Fruit fly (Drosophila melanogaster) whole organism, embryonic: ENCODE results near the gene Gr93a.

Source experiments
- ATbp ChIP-seq: fragments of 200-800 bp; sonication (Bioruptor generic); optimal IDR thresholded peaks from 2 replicates; lab custom pipeline; 2017; ENCODE audit warnings: missing biosample characterization, mild to moderate bottlenecking, missing genetic modification characterization, missing genetic modification reagents
- Atf-2 ChIP-seq: fragments of 200-800 bp; sonication (Bioruptor generic); optimal IDR thresholded peaks from 2 replicates; lab custom pipeline; 2016; ENCODE audit warnings: missing biosample characterization, missing genetic modification characterization
- Awh ChIP-seq: fragments of 200-800 bp; sonication (Bioruptor generic); IDR thresholded peaks from 2 replicates; pipeline ENCODE4, ENCODE4 v1.3.6; 2022; ENCODE audit warnings: missing biosample characterization, missing genetic modification characterization
- CG1024 ChIP-seq: fragments of 200-800 bp; sonication (Bioruptor generic); IDR thresholded peaks from 2 replicates; pipeline ENCODE4 v1.3.6; 2022; ENCODE audit warnings: missing biosample characterization, missing genetic modification characterization
- CG12104 ChIP-seq: fragments of 200-800 bp; sonication (Bioruptor generic); optimal IDR thresholded peaks from 3 replicates; lab custom pipeline; 2016; ENCODE audit warnings: missing biosample characterization, missing genetic modification characterization
- CG13624 ChIP-seq: fragments of 200-800 bp; sonication (Bioruptor generic); optimal IDR thresholded peaks from 2 replicates; lab custom pipeline; 2016; ENCODE audit warnings: missing biosample characterization, missing genetic modification characterization
- CG13894 ChIP-seq: fragments of 200-800 bp; sonication (Bioruptor generic); optimal IDR thresholded peaks from 3 replicates; lab custom pipeline; 2018; ENCODE audit warnings: missing biosample characterization, mild to moderate bottlenecking, missing genetic modification characterization, moderate library complexity
- CG14965 ChIP-seq: fragments of 200-800 bp; sonication (Bioruptor generic); optimal IDR thresholded peaks from 2 replicates; lab custom pipeline; 2016; ENCODE audit warnings: missing biosample characterization, missing genetic modification characterization, borderline replicate concordance
- CG1603 ChIP-seq: fragments of 200-800 bp; sonication (Bioruptor generic); optimal IDR thresholded peaks from 2 replicates; lab custom pipeline; 2019; ENCODE audit warnings: missing biosample characterization, mild to moderate bottlenecking, missing genetic modification characterization, moderate library complexity
- CG16863 ChIP-seq: fragments of 200-800 bp; sonication (Bioruptor generic); optimal IDR thresholded peaks from 3 replicates; lab custom pipeline; 2016; ENCODE audit warnings: missing biosample characterization, missing genetic modification characterization
- CG17385 ChIP-seq: fragments of 200-800 bp; sonication (Bioruptor generic); optimal IDR thresholded peaks from 3 replicates; lab custom pipeline; 2018; ENCODE audit warnings: missing biosample characterization, mild to moderate bottlenecking, missing genetic modification characterization
- CG2120 ChIP-seq: fragments of 200-800 bp; sonication (Bioruptor generic); optimal IDR thresholded peaks from 3 replicates; lab custom pipeline; 2016; ENCODE audit warnings: missing biosample characterization, missing genetic modification characterization
- CG4360 ChIP-seq: fragments of 200-800 bp; sonication (Bioruptor generic); IDR thresholded peaks from 2 replicates; pipeline ENCODE4 v1.3.6; 2022; ENCODE audit warnings: missing biosample characterization, missing genetic modification characterization
- CG5245 ChIP-seq: fragments of 200-800 bp; sonication (Bioruptor generic); optimal IDR thresholded peaks from 3 replicates; lab custom pipeline; 2016; ENCODE audit warnings: missing biosample characterization, missing genetic modification characterization
- CG6813 ChIP-seq: fragments of 200-800 bp; sonication (Bioruptor generic); optimal IDR thresholded peaks from 2 replicates; lab custom pipeline; 2017; ENCODE audit warnings: missing biosample characterization, missing genetic modification characterization, mild to moderate bottlenecking, moderate library complexity, missing genetic modification reagents
- CHES-1-like ChIP-seq: fragments of 200-800 bp; sonication (Bioruptor generic); optimal IDR thresholded peaks from 2 replicates; lab custom pipeline; 2016; ENCODE audit warnings: missing biosample characterization, missing genetic modification characterization
- Chrac-16 ChIP-seq: fragments of 200-800 bp; sonication (Bioruptor generic); optimal IDR thresholded peaks from 3 replicates; lab custom pipeline; 2016; ENCODE audit warnings: missing biosample characterization, missing genetic modification characterization
- Dp ChIP-seq: fragments of 200-800 bp; sonication (Bioruptor generic); optimal IDR thresholded peaks from 2 replicates; lab custom pipeline; 2018; ENCODE audit warnings: missing biosample characterization, mild to moderate bottlenecking, missing genetic modification characterization, moderate library complexity
- ERR ChIP-seq: fragments of 200-800 bp; sonication (Bioruptor generic); optimal IDR thresholded peaks from 2 replicates; lab custom pipeline; 2016; ENCODE audit warnings: missing biosample characterization, missing genetic modification characterization
- Hey ChIP-seq: fragments of 200-800 bp; sonication (Bioruptor generic); optimal IDR thresholded peaks from 3 replicates; lab custom pipeline; 2018; ENCODE audit warnings: missing biosample characterization, mild to moderate bottlenecking, missing genetic modification characterization
- HmgZ ChIP-seq: fragments of 200-800 bp; sonication (Bioruptor generic); optimal IDR thresholded peaks from 2 replicates; lab custom pipeline; 2018; ENCODE audit warnings: missing biosample characterization, mild to moderate bottlenecking, missing genetic modification characterization
- Lim3 ChIP-seq: fragments of 200-800 bp; sonication (Bioruptor generic); IDR thresholded peaks from 2 replicates; pipeline ENCODE4 v1.3.6; 2022; ENCODE audit warnings: missing biosample characterization, missing genetic modification characterization
- MESR4 ChIP-seq: fragments of 200-800 bp; sonication (Bioruptor generic); optimal IDR thresholded peaks from 2 replicates; lab custom pipeline; 2018; ENCODE audit warnings: missing biosample characterization, mild to moderate bottlenecking, missing genetic modification characterization, moderate library complexity
- Ptx1 ChIP-seq: fragments of 200-800 bp; sonication (Bioruptor generic); IDR thresholded peaks from 2 replicates; pipeline ENCODE4 v1.3.6; 2022; ENCODE audit warnings: missing biosample characterization, missing genetic modification characterization
- Stat92E ChIP-seq, 3 experiments: fragments of >200 bp in 2 of 3; fragments of 200-800 bp in 1 of 3; sonication (Bioruptor generic) in 1 of 3; optimal IDR thresholded peaks; 2 replicates each; lab custom pipeline; 2017 to 2019; ENCODE audit warnings: missing biosample characterization in 3 of 3, missing genetic modification characterization in 3 of 3, mild to moderate bottlenecking in 1 of 3, moderate library complexity in 1 of 3
- Trl ChIP-seq, 3 experiments: fragments of >200 bp in 2 of 3; fragments of 200-800 bp in 1 of 3; sonication (Bioruptor generic) in 1 of 3; optimal IDR thresholded peaks; 2 replicates in 1 of 3; 3 replicates in 2 of 3; lab custom pipeline; 2016 to 2017; ENCODE audit warnings: missing biosample characterization in 1 of 3, missing genetic modification characterization in 1 of 3
- Xrp1 ChIP-seq: fragments of 200-800 bp; sonication (Bioruptor generic); IDR thresholded peaks from 2 replicates; pipeline ENCODE4 v1.3.6; 2022; ENCODE audit warnings: missing biosample characterization, missing genetic modification characterization
- ash1 ChIP-seq: fragments of 200-800 bp; sonication (Bioruptor generic); optimal IDR thresholded peaks from 2 replicates; lab custom pipeline; 2018; ENCODE audit warnings: missing biosample characterization, mild to moderate bottlenecking, missing genetic modification characterization
- bcd ChIP-seq: fragments of 200-800 bp; sonication (Bioruptor generic); optimal IDR thresholded peaks from 2 replicates; lab custom pipeline; 2017; ENCODE audit warnings: missing biosample characterization, mild to moderate bottlenecking, missing genetic modification characterization
- cwo ChIP-seq: fragments of 200-800 bp; sonication (Bioruptor generic); optimal IDR thresholded peaks from 3 replicates; lab custom pipeline; 2017; ENCODE audit warnings: missing biosample characterization, missing genetic modification characterization, mild to moderate bottlenecking, moderate library complexity, missing genetic modification reagents
- gem ChIP-seq: fragments of 200-800 bp; sonication (Bioruptor generic); optimal IDR thresholded peaks from 2 replicates; lab custom pipeline; 2019; ENCODE audit warnings: missing biosample characterization, mild to moderate bottlenecking, missing genetic modification characterization, moderate library complexity
- grau ChIP-seq: fragments of 200-800 bp; optimal IDR thresholded peaks from 3 replicates; lab custom pipeline; 2019; ENCODE audit warnings: missing biosample characterization, mild to moderate bottlenecking, missing genetic modification characterization, moderate library complexity
- gro ChIP-seq: fragments of 200-800 bp; sonication (Bioruptor generic); optimal IDR thresholded peaks from 2 replicates; lab custom pipeline; 2016; ENCODE audit warnings: missing biosample characterization, missing genetic modification characterization
- insv ChIP-seq, 2 experiments: fragments of 200-800 bp; sonication (Bioruptor generic); optimal IDR thresholded peaks; 3 replicates each; lab custom pipeline; 2016 to 2018; ENCODE audit warnings: missing biosample characterization in 2 of 2, missing genetic modification characterization in 2 of 2
- run ChIP-seq: fragments of 200-800 bp; sonication (Bioruptor generic); optimal IDR thresholded peaks from 3 replicates; lab custom pipeline; 2018; ENCODE audit warnings: missing biosample characterization, mild to moderate bottlenecking, missing genetic modification characterization
- scrt ChIP-seq: fragments of 200-800 bp; sonication (Bioruptor generic); optimal IDR thresholded peaks from 2 replicates; lab custom pipeline; 2018; ENCODE audit warnings: missing biosample characterization, mild to moderate bottlenecking, missing genetic modification characterization, moderate library complexity
- sd ChIP-seq: fragments of 200-800 bp; sonication (Bioruptor generic); optimal IDR thresholded peaks from 3 replicates; lab custom pipeline; 2018; ENCODE audit warnings: missing biosample characterization, mild to moderate bottlenecking, missing genetic modification characterization, moderate library complexity
- seq ChIP-seq: fragments of 200-800 bp; sonication (Bioruptor generic); IDR thresholded peaks from 2 replicates; pipeline ENCODE4 v1.3.6; 2022; ENCODE audit warnings: missing biosample characterization, missing genetic modification characterization
- sug ChIP-seq: fragments of 200-800 bp; optimal IDR thresholded peaks from 2 replicates; lab custom pipeline; 2019; ENCODE audit warnings: missing biosample characterization, mild to moderate bottlenecking, missing genetic modification characterization, moderate library complexity
- yki ChIP-seq: fragments of >200 bp; optimal IDR thresholded peaks from 3 replicates; lab custom pipeline; 2018

The Gr93a gene

DNA sequence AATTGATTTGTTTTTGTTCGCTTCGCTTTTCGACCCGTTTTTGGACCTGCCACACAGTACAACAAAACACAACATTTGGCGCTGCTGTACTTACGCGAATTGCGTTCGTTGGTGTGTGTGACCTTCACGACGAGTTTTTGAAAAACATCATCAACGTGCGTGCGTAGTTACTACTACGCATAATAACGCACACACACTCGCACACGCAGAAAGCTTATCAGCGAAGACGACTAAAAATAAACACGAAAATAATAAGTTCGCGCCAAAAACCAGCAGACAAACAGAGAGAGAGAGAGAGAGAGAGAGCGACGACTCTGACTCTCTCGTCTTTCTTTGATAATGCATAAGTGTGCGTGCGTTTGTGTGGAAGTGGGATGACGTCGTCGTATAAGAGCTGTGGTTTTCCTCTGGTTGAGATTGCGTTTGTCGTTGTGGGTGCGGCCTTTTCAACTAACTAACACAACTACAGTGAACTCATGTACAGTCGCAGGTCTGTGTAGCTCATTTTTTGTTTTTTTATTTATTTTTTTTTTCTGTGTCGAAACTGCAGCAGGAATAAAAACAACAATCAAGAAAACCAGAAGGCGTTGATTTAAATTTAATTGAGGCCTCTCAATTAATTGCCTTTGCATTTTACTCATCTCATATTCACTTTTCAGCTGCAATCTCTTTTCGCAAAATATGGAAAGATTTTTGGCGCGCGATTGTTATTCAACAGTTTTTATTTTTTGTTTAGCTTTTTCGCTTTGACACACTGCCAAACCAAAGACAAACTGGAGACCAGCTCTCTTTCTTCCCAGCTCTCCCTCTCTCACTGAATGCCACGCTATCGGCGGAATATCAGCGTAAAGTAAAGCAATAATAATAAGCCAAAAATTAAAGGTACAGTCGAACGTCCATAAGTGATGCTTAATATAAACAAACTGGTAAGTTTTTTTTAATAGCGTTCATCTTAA lies 21.6 kb downstream of the Gr93a start (continued):
- peak; percentile 95 to 98 for TF ChIP-seq Trl (optimal IDR thresholded peaks at IDR 0.05; lab: Kevin White, UChicago)
- TF ChIP-seq Trl (GFP tag; optimal IDR thresholded peaks at IDR 0.05; lab: Kevin White, UChicago) = peak; percentile 63
- peak; percentile 7 for TF ChIP-seq gem (tag; lab: Kevin White, UChicago)
- TF ChIP-seq CG1603 = peak; percentile 0
- 0 out of 2 replicates have a peak, but pooled peaks have one; percentile 17 for TF ChIP-seq Ptx1 (GFP tag; lab: Robert Waterston, UW)
- TF ChIP-seq ash1 (GFP tag; lab: Kevin White, UChicago) = peak; percentile 11
- TF ChIP-seq CG4360 (GFP tag; lab: Robert Waterston, UW) = 0 out of 2 replicates have a peak, but pooled peaks have one; percentile 19
- no peak for TF ChIP-seq CG5245 (GFP tag; lab: Kevin White, UChicago)
- peak; percentile 1 for TF ChIP-seq Chrac-16 (GFP tag; lab: Kevin White, UChicago)
- TF ChIP-seq ERR = peak; percentile 86
- peak; percentile 70 for TF ChIP-seq yki
- TF ChIP-seq CG16863 = no peak
- TF ChIP-seq Xrp1 = peak; percentile 32; the same call in 1 of the 2 replicates
- peak; percentile 5 for TF ChIP-seq Atf-2 (GFP tag; lab: Kevin White, UChicago)
- TF ChIP-seq CG12104 (GFP tag; lab: Kevin White, UChicago) = no peak
- TF ChIP-seq scrt (GFP tag; lab: Kevin White, UChicago) = peak; percentile 19
- TF ChIP-seq bcd (GFP tag; lab: Kevin White, UChicago) = no peak
- peak in 1 of 2 experiments; percentile 60 for TF ChIP-seq insv (GFP tag; optimal IDR thresholded peaks at IDR 0.05; lab: Kevin White, UChicago)
- TF ChIP-seq Awh = 0 out of 2 replicates have a peak, but pooled peaks have one; percentile 30
- peak; percentile 18 for TF ChIP-seq CG2120 (GFP tag; lab: Kevin White, UChicago)
- peak; percentile 50 for TF ChIP-seq ATbp (GFP tag; lab: Kevin White, UChicago)
- TF ChIP-seq CHES-1-like (GFP tag; lab: Kevin White, UChicago) = peak; percentile 47
- peak in 1 of 3 experiments; percentile 79 for TF ChIP-seq Stat92E (GFP tag; optimal IDR thresholded peaks at IDR 0.05; lab: Kevin White, UChicago)
- peak; percentile 21 for TF ChIP-seq CG17385 (GFP tag; lab: Kevin White, UChicago)
- peak; percentile 30 for TF ChIP-seq HmgZ (tag; lab: Kevin White, UChicago)
- TF ChIP-seq CG13894 = peak; percentile 76
- peak; percentile 89 for TF ChIP-seq CG13624 (GFP tag; lab: Kevin White, UChicago)
- TF ChIP-seq sug (tag; lab: Kevin White, UChicago) = peak; percentile 44
- TF ChIP-seq CG14965 = peak; percentile 1
- peak; percentile 79 for TF ChIP-seq grau (tag; lab: Kevin White, UChicago)
- TF ChIP-seq MESR4 (GFP tag; lab: Kevin White, UChicago) = no peak
- TF ChIP-seq gro (GFP tag; lab: Kevin White, UChicago) = peak; percentile 68
- TF ChIP-seq CG1024 = 0 out of 2 replicates have a peak, but pooled peaks have one; percentile 33
- TF ChIP-seq Dp (GFP tag; lab: Kevin White, UChicago) = peak; percentile 63
- TF ChIP-seq CG6813 = peak; percentile 12
- TF ChIP-seq seq = peak; percentile 30; the same call in 1 of the 2 replicates
- TF ChIP-seq Lim3 (GFP tag; lab: Robert Waterston, UW) = no peak
- peak; percentile 7 for TF ChIP-seq cwo
- TF ChIP-seq sd (tag; lab: Kevin White, UChicago) = peak; percentile 63
- peak; percentile 8 for TF ChIP-seq run (tag; lab: Kevin White, UChicago)
- TF ChIP-seq Hey = peak; percentile 53
